Fruit fly (Drosophila melanogaster) whole organism, embryonic: Measurements from ENCODE around the gene red.
A peak's percentile ranks its signal among the peaks of the same experiment; 100 is the strongest.

Experiments used
- Aef1 ChIP-seq: fragments of 200-800 bp; sonication (Bioruptor generic); IDR thresholded peaks from 3 replicates; pipeline ENCODE4 v1.3.6; 2022; ENCODE audit warnings: missing biosample characterization, missing genetic modification characterization
- Atf6 ChIP-seq: fragments of 200-800 bp; sonication (Bioruptor generic); IDR thresholded peaks from 2 replicates; pipeline ENCODE4 v1.3.6; 2022; ENCODE audit warnings: missing biosample characterization, missing genetic modification characterization
- Bdp1 ChIP-seq: fragments of 200-800 bp; sonication (Bioruptor generic); optimal IDR thresholded peaks from 3 replicates; lab custom pipeline; 2016; ENCODE audit warnings: missing biosample characterization, missing genetic modification characterization
- CG1024 ChIP-seq: fragments of 200-800 bp; sonication (Bioruptor generic); IDR thresholded peaks from 2 replicates; pipeline ENCODE4 v1.3.6; 2022; ENCODE audit warnings: missing biosample characterization, missing genetic modification characterization
- CG10267 ChIP-seq: fragments of 200-800 bp; sonication (Bioruptor generic); optimal IDR thresholded peaks from 2 replicates; lab custom pipeline; 2018; ENCODE audit warnings: missing biosample characterization, mild to moderate bottlenecking, missing genetic modification characterization, moderate library complexity
- CG10431 ChIP-seq: fragments of 200-800 bp; sonication (Bioruptor generic); optimal IDR thresholded peaks from 3 replicates; lab custom pipeline; 2018; ENCODE audit warnings: missing biosample characterization, mild to moderate bottlenecking, missing genetic modification characterization
- CG10565 ChIP-seq: fragments of 200-800 bp; sonication (Bioruptor generic); optimal IDR thresholded peaks from 3 replicates; lab custom pipeline; 2016; ENCODE audit warnings: missing biosample characterization, mild to moderate bottlenecking, missing genetic modification characterization
- CG10654 ChIP-seq: fragments of 200-800 bp; sonication (Bioruptor generic); optimal IDR thresholded peaks from 2 replicates; lab custom pipeline; 2016; ENCODE audit warnings: missing biosample characterization, missing genetic modification characterization
- CG10979 ChIP-seq: fragments of 200-800 bp; sonication (Bioruptor generic); optimal IDR thresholded peaks from 2 replicates; lab custom pipeline; 2018; ENCODE audit warnings: missing biosample characterization, mild to moderate bottlenecking, missing genetic modification characterization, moderate library complexity
- CG13123 ChIP-seq: fragments of 200-800 bp; sonication (Bioruptor generic); optimal IDR thresholded peaks from 2 replicates; lab custom pipeline; 2016; ENCODE audit warnings: missing biosample characterization, missing genetic modification characterization
- CG13287 ChIP-seq: fragments of 200-800 bp; sonication (Bioruptor generic); IDR thresholded peaks from 2 replicates; pipeline ENCODE4 v1.3.6; 2022; ENCODE audit warnings: missing biosample characterization, missing genetic modification characterization; ENCODE audit not compliant: partially characterized antibody
- CG14050 ChIP-seq: fragments of 200-800 bp; sonication (Bioruptor generic); IDR thresholded peaks from 3 replicates; pipeline ENCODE4 v1.3.6; 2022; ENCODE audit warnings: missing biosample characterization, missing genetic modification characterization
- CG15073 ChIP-seq: fragments of 200-800 bp; sonication (Bioruptor generic); optimal IDR thresholded peaks from 2 replicates; lab custom pipeline; 2016; ENCODE audit warnings: missing biosample characterization, missing genetic modification characterization
- CG17186 ChIP-seq: fragments of 200-800 bp; sonication (Bioruptor generic); optimal IDR thresholded peaks from 3 replicates; lab custom pipeline; 2017; ENCODE audit warnings: missing biosample characterization, missing genetic modification reagents, missing genetic modification characterization
- CG1792 ChIP-seq: fragments of 200-800 bp; sonication (Bioruptor generic); optimal IDR thresholded peaks from 2 replicates; lab custom pipeline; 2016; ENCODE audit warnings: missing biosample characterization, missing genetic modification characterization
- CG30020 ChIP-seq: fragments of 200-800 bp; optimal IDR thresholded peaks from 2 replicates; lab custom pipeline; 2019; ENCODE audit warnings: missing biosample characterization, mild to moderate bottlenecking, missing genetic modification characterization, moderate library complexity
- CG31365 ChIP-seq: fragments of 200-800 bp; sonication (Bioruptor generic); optimal IDR thresholded peaks from 2 replicates; lab custom pipeline; 2018; ENCODE audit warnings: missing biosample characterization, mild to moderate bottlenecking, missing genetic modification characterization
- CG3163 ChIP-seq: fragments of 200-800 bp; sonication (Bioruptor generic); optimal IDR thresholded peaks from 3 replicates; lab custom pipeline; 2016; ENCODE audit warnings: missing biosample characterization, missing genetic modification characterization
- CG4617 ChIP-seq: fragments of 200-800 bp; sonication (Bioruptor generic); optimal IDR thresholded peaks from 3 replicates; lab custom pipeline; 2016; ENCODE audit warnings: missing biosample characterization, missing genetic modification characterization, borderline replicate concordance
- CG6813 ChIP-seq: fragments of 200-800 bp; sonication (Bioruptor generic); optimal IDR thresholded peaks from 2 replicates; lab custom pipeline; 2017; ENCODE audit warnings: missing biosample characterization, missing genetic modification characterization, mild to moderate bottlenecking, moderate library complexity, missing genetic modification reagents
- CG7987 ChIP-seq: fragments of 200-800 bp; sonication (Bioruptor generic); optimal IDR thresholded peaks from 2 replicates; lab custom pipeline; 2018; ENCODE audit warnings: missing biosample characterization, mild to moderate bottlenecking, missing genetic modification characterization, moderate library complexity
- CG8944 ChIP-seq: fragments of 200-800 bp; sonication (Bioruptor generic); optimal IDR thresholded peaks from 3 replicates; lab custom pipeline; 2016; ENCODE audit warnings: missing biosample characterization, missing genetic modification characterization
- CHES-1-like ChIP-seq: fragments of 200-800 bp; sonication (Bioruptor generic); optimal IDR thresholded peaks from 2 replicates; lab custom pipeline; 2016; ENCODE audit warnings: missing biosample characterization, missing genetic modification characterization
- CoRest ChIP-seq: fragments of 200-800 bp; sonication (Bioruptor generic); optimal IDR thresholded peaks from 3 replicates; lab custom pipeline; 2018; ENCODE audit warnings: missing biosample characterization, mild to moderate bottlenecking, missing genetic modification characterization, moderate library complexity
- D ChIP-seq, 2 experiments: fragments of 200-800 bp in 1 of 2; fragments of >200 bp in 1 of 2; sonication (Bioruptor generic) in 1 of 2; optimal IDR thresholded peaks; 2 replicates in 1 of 2; 3 replicates in 1 of 2; lab custom pipeline; 2017; ENCODE audit warnings: mild to moderate bottlenecking in 1 of 2, missing biosample characterization in 1 of 2, missing genetic modification characterization in 1 of 2, missing genetic modification reagents in 1 of 2
- E2f2 ChIP-seq: fragments of 200-800 bp; sonication (Bioruptor generic); IDR thresholded peaks from 2 replicates; pipeline ENCODE4 v1.3.6; 2022; ENCODE audit warnings: missing biosample characterization, missing genetic modification characterization
- ERR ChIP-seq: fragments of 200-800 bp; sonication (Bioruptor generic); optimal IDR thresholded peaks from 2 replicates; lab custom pipeline; 2016; ENCODE audit warnings: missing biosample characterization, missing genetic modification characterization
- Fer3 ChIP-seq: fragments of 200-800 bp; sonication (Bioruptor generic); optimal IDR thresholded peaks from 2 replicates; lab custom pipeline; 2018; ENCODE audit warnings: missing biosample characterization, mild to moderate bottlenecking, missing genetic modification characterization, moderate library complexity
- Lpt ChIP-seq: fragments of >200 bp; optimal IDR thresholded peaks from 2 replicates; lab custom pipeline; 2018; ENCODE audit warnings: missing biosample characterization, missing genetic modification characterization
- Nf-YB ChIP-seq: fragments of 200-800 bp; sonication (Bioruptor generic); optimal IDR thresholded peaks from 3 replicates; lab custom pipeline; 2019; ENCODE audit warnings: missing biosample characterization, mild to moderate bottlenecking, missing genetic modification characterization, moderate library complexity
- Opbp ChIP-seq: fragments of 200-800 bp; sonication (Bioruptor generic); IDR thresholded peaks from 3 replicates; pipeline ENCODE4 v1.3.6; 2022; ENCODE audit warnings: missing biosample characterization, missing genetic modification characterization; ENCODE audit not compliant: partially characterized antibody
- Pdp1 ChIP-seq, 2 experiments: fragments of 200-800 bp; sonication (Bioruptor generic); optimal IDR thresholded peaks; 3 replicates each; lab custom pipeline; 2016; ENCODE audit warnings: missing biosample characterization in 2 of 2, missing genetic modification characterization in 2 of 2, mild to moderate bottlenecking in 1 of 2, moderate library complexity in 1 of 2
- Sin3A ChIP-seq: fragments of >200 bp; optimal IDR thresholded peaks from 2 replicates; lab custom pipeline; 2018
- Spps ChIP-seq: fragments of 200-800 bp; sonication (Bioruptor generic); optimal IDR thresholded peaks from 2 replicates; lab custom pipeline; 2018; ENCODE audit warnings: missing biosample characterization, mild to moderate bottlenecking, missing genetic modification characterization
- ab ChIP-seq: fragments of 200-800 bp; sonication (Bioruptor generic); optimal IDR thresholded peaks from 2 replicates; lab custom pipeline; 2016; ENCODE audit warnings: missing biosample characterization, missing genetic modification characterization
- ac ChIP-seq: fragments of 200-800 bp; sonication (Bioruptor generic); optimal IDR thresholded peaks from 3 replicates; lab custom pipeline; 2017; ENCODE audit warnings: missing biosample characterization, mild to moderate bottlenecking, missing genetic modification characterization
- bowl ChIP-seq: fragments of 200-800 bp; sonication (Bioruptor generic); IDR thresholded peaks from 2 replicates; pipeline ENCODE4 v1.3.6; 2022; ENCODE audit warnings: missing biosample characterization, missing genetic modification characterization
- cg ChIP-seq: fragments of 200-800 bp; sonication (Bioruptor generic); optimal IDR thresholded peaks from 3 replicates; lab custom pipeline; 2019; ENCODE audit warnings: missing biosample characterization, mild to moderate bottlenecking, missing genetic modification characterization, moderate library complexity
- gro ChIP-seq: fragments of 200-800 bp; sonication (Bioruptor generic); optimal IDR thresholded peaks from 2 replicates; lab custom pipeline; 2016; ENCODE audit warnings: missing biosample characterization, missing genetic modification characterization
- kni ChIP-seq: fragments of 200-800 bp; sonication (Bioruptor generic); optimal IDR thresholded peaks from 3 replicates; lab custom pipeline; 2017; ENCODE audit warnings: mild to moderate bottlenecking, missing biosample characterization, missing genetic modification reagents, missing genetic modification characterization
- lab ChIP-seq: fragments of 200-800 bp; sonication (Bioruptor generic); optimal IDR thresholded peaks from 3 replicates; lab custom pipeline; 2017; ENCODE audit warnings: missing biosample characterization, missing genetic modification characterization, mild to moderate bottlenecking, moderate library complexity, missing genetic modification reagents
- nom ChIP-seq: fragments of 200-800 bp; sonication (Bioruptor generic); optimal IDR thresholded peaks from 2 replicates; lab custom pipeline; 2017; ENCODE audit warnings: missing biosample characterization, missing genetic modification characterization, mild to moderate bottlenecking, moderate library complexity, missing genetic modification reagents
- ranshi ChIP-seq: fragments of 200-800 bp; sonication (Bioruptor generic); IDR thresholded peaks from 2 replicates; pipeline ENCODE4 v1.3.6; 2022; ENCODE audit warnings: missing biosample characterization, missing genetic modification characterization
- shn ChIP-seq: fragments of 200-800 bp; sonication (Bioruptor generic); optimal IDR thresholded peaks from 3 replicates; lab custom pipeline; 2016; ENCODE audit warnings: missing biosample characterization, missing genetic modification characterization
- slou ChIP-seq: fragments of 200-800 bp; sonication (Bioruptor generic); optimal IDR thresholded peaks from 3 replicates; lab custom pipeline; 2016; ENCODE audit warnings: missing biosample characterization, missing genetic modification characterization
- sna ChIP-seq: fragments of 200-800 bp; sonication (Bioruptor generic); IDR thresholded peaks from 2 replicates; pipeline ENCODE4 v1.3.6; 2022; ENCODE audit warnings: missing biosample characterization, missing genetic modification characterization; ENCODE audit not compliant: partially characterized antibody
- so ChIP-seq: fragments of 200-800 bp; sonication (Bioruptor generic); IDR thresholded peaks from 3 replicates; pipeline ENCODE4 v1.3.6; 2022; ENCODE audit warnings: missing biosample characterization, missing genetic modification characterization
- tup ChIP-seq: fragments of 200-800 bp; sonication (Bioruptor generic); optimal IDR thresholded peaks from 2 replicates; lab custom pipeline; 2016; ENCODE audit warnings: missing biosample characterization, mild to moderate bottlenecking, missing genetic modification characterization, moderate library complexity

Gene red

DNA sequence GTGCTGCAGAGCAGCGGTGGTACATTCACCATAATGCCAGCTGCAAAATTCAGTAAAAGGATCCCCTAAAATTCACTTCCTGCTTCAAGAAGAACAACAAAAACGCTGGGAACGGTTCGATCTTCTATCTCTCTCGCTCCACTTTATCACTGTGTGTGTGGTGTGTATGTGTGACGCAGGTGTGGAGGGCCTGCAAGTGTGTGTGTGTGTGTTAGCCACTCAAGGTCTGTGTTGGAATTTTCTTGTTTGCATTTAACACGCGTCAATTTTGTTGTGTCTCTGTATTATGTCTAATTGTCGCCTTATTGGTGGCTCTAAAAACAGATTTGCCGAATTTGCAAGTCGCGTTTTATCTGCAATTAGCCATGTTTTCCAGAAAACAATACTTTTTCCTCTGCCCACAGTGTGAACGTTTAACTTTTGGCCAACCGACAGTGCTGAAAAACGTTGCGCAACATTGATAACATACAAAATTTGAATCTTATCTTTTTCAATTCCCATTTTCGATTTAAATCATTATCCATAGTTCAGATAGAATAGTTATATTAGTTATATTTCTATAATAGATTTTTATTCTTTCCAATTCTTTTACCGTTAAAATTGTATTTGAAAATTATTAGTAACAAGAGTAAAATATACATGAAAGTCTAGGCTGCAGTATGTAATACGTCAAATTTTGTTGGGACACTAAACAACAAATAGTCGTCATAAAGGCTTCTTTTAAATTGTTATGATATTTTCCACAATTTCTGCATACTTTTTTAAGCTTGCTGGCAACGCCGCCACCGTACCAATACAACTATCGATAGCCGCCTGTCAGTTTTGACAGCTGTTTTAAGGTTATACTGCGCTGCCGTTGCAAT lies 37.6 kb downstream of the red start, which contains the start of the genes Afti and ATPsynE (continued):
- no peak for TF ChIP-seq D (optimal IDR thresholded peaks at IDR 0.05; lab: Kevin White, UChicago)
- peak; percentile 53 for TF ChIP-seq D (GFP tag; optimal IDR thresholded peaks at IDR 0.05; lab: Kevin White, UChicago)
- TF ChIP-seq bowl = no peak
- TF ChIP-seq CG13287 (GFP tag; lab: Robert Waterston, UW) = peak; percentile 65
- peak; percentile 60 to 76 for TF ChIP-seq Pdp1 (GFP tag; optimal IDR thresholded peaks at IDR 0.05; lab: Kevin White, UChicago)
- peak; percentile 29 for TF ChIP-seq sna (GFP tag; lab: Robert Waterston, UW)
- peak; percentile 57 for TF ChIP-seq CG3163 (GFP tag; lab: Kevin White, UChicago)
- TF ChIP-seq CG6813 = peak; percentile 19
- no peak for TF ChIP-seq CG13123 (GFP tag; lab: Kevin White, UChicago)
- peak; percentile 99 for TF ChIP-seq cg (GFP tag; lab: Kevin White, UChicago)
- TF ChIP-seq Atf6 = peak; percentile 64; the same call in 1 of the 2 replicates
- peak; percentile 46 for TF ChIP-seq CG1792 (GFP tag; lab: Kevin White, UChicago)
- TF ChIP-seq CG10654 (GFP tag; lab: Kevin White, UChicago) = peak; percentile 48
- no peak for TF ChIP-seq Lpt (GFP tag; lab: Kevin White, UChicago)
- TF ChIP-seq Sin3A (lab: Kevin White, UChicago) = peak; percentile 53
- no peak for TF ChIP-seq CG30020
- TF ChIP-seq CG4617 (GFP tag; lab: Kevin White, UChicago) = peak; percentile 79
- TF ChIP-seq CG31365 (tag; lab: Kevin White, UChicago) = no peak
- TF ChIP-seq CG10431 (GFP tag; lab: Kevin White, UChicago) = peak; percentile 14
- TF ChIP-seq tup = no peak
- TF ChIP-seq CG15073 (GFP tag; lab: Kevin White, UChicago) = no peak
- TF ChIP-seq CG10979 (tag; lab: Kevin White, UChicago) = peak; percentile 46
- TF ChIP-seq kni (GFP tag; lab: Kevin White, UChicago) = no peak
- TF ChIP-seq Bdp1 (GFP tag; lab: Kevin White, UChicago) = peak; percentile 56
- TF ChIP-seq E2f2 (GFP tag; lab: Robert Waterston, UW) = peak; percentile 68
- TF ChIP-seq lab (GFP tag; lab: Kevin White, UChicago) = no peak
- peak; percentile 30 for TF ChIP-seq ac (GFP tag; lab: Kevin White, UChicago)
- peak; percentile 56 for TF ChIP-seq CG8944
- TF ChIP-seq CG14050 (GFP tag; lab: Robert Waterston, UW) = peak; percentile 40; the same call in 1 of the 3 replicates
- peak; percentile 41 for TF ChIP-seq CG17186 (GFP tag; lab: Kevin White, UChicago)
- peak; percentile 43 for TF ChIP-seq CG10565 (GFP tag; lab: Kevin White, UChicago)
- TF ChIP-seq slou (GFP tag; lab: Kevin White, UChicago) = peak; percentile 34
- TF ChIP-seq nom = peak; percentile 1
- TF ChIP-seq Spps (tag; lab: Kevin White, UChicago) = no peak
- peak; percentile 49 for TF ChIP-seq gro
- TF ChIP-seq CG1024 = peak; percentile 47; the same call in 1 of the 2 replicates
- TF ChIP-seq Nf-YB (GFP tag; lab: Kevin White, UChicago) = peak; percentile 28
- peak; percentile 67 for TF ChIP-seq Opbp (GFP tag; lab: Robert Waterston, UW)
- TF ChIP-seq CHES-1-like = peak; percentile 67
- peak; percentile 73 for TF ChIP-seq Aef1 (GFP tag; lab: Robert Waterston, UW)
- 0 out of 3 replicates have a peak, but pooled peaks have one; percentile 20 for TF ChIP-seq so (GFP tag; lab: Robert Waterston, UW)
- TF ChIP-seq CoRest = peak; percentile 79
- TF ChIP-seq ERR (GFP tag; lab: Kevin White, UChicago) = peak; percentile 23
- no peak for TF ChIP-seq ab
- TF ChIP-seq CG7987 (GFP tag; lab: Kevin White, UChicago) = peak; percentile 40
- peak; percentile 93 for TF ChIP-seq CG10267 (tag; lab: Kevin White, UChicago)
- peak; percentile 27 for TF ChIP-seq shn
- TF ChIP-seq ranshi = peak; percentile 74
- peak; percentile 65 for TF ChIP-seq Fer3
